Fruit fly (Drosophila melanogaster): ENCODE measurements around the gene CG13408.

Gene CG13408

DNA sequence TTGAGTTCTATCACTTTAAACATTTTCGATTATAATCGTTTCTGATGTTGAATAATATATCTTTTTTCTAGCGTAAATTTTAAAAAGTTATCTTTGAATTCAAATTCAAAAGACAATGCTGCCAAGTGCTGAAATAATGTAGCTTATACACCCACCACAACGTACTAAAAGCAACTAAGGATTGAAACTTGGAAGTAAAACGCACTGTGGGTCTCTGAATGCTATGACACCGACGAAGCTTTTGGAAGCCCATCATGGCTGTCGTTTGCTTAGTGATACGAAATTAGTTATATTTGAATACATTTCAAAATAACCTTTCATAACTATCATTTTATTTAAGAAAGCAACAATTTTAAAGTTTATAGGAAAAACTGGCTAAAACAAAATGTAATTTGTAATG is 13.8 kb downstream of the CG13408 start:
- TF ChIP-seq Snoo (tag; optimal IDR thresholded peaks at IDR 0.05) (no peak), CG8159 (tag; optimal IDR thresholded peaks at IDR 0.05) (no peak), CG12605 (GFP tag; IDR thresholded peaks at IDR 0.05) (no peak), CG17806 (tag; optimal IDR thresholded peaks at IDR 0.05) (no peak), Ets98B (GFP tag; IDR thresholded peaks at IDR 0.05) (no peak), Pif1A (GFP tag; optimal IDR thresholded peaks at IDR 0.05) (no peak), EcR (GFP tag; optimal IDR thresholded peaks at IDR 0.05) (no peak), CG8301 (tag; optimal IDR thresholded peaks at IDR 0.05) (no peak)

DNA sequence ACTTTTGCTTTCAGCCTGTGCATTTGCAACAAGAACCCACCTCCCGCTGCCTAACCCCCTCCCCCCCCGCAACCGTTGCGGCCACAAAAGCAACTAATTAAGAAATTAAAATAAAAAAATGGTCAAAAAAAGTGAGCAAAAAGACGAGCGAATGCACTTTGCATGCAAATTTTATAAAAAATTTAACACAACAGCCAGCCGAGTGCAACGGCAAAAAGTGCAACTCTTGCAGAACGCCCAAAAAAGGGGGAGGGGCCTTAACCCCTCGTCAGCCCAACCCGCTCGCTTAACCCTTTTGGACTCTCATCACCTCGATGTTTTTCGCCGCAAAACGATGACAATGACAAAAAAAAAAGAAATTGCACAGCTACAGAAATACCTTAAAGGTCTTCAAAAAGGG is 16.7 kb downstream of the CG13408 start:
- no peak for TF ChIP-seq CG34367 (tag; optimal IDR thresholded peaks at IDR 0.05)
- no peak for TF ChIP-seq rn (GFP tag; IDR thresholded peaks at IDR 0.05)
- no peak for TF ChIP-seq CG14655 (GFP tag; optimal IDR thresholded peaks at IDR 0.05)
- no peak for TF ChIP-seq CG13204 (GFP tag; optimal IDR thresholded peaks at IDR 0.05)
- no peak for TF ChIP-seq Ets98B (GFP tag; IDR thresholded peaks at IDR 0.05)
- no peak for TF ChIP-seq CG15710 (tag; optimal IDR thresholded peaks at IDR 0.05)
- TF ChIP-seq CG17806 (tag; optimal IDR thresholded peaks at IDR 0.05): no peak
- no peak for TF ChIP-seq Pif1B (GFP tag; optimal IDR thresholded peaks at IDR 0.05)
- no peak for TF ChIP-seq EcR (GFP tag; optimal IDR thresholded peaks at IDR 0.05)
- TF ChIP-seq CG32121 (GFP tag; IDR thresholded peaks at IDR 0.05): no peak
- TF ChIP-seq CG4496 (GFP tag; IDR thresholded peaks at IDR 0.05): no peak
- no peak for TF ChIP-seq Pif1A (GFP tag; optimal IDR thresholded peaks at IDR 0.05)

DNA sequence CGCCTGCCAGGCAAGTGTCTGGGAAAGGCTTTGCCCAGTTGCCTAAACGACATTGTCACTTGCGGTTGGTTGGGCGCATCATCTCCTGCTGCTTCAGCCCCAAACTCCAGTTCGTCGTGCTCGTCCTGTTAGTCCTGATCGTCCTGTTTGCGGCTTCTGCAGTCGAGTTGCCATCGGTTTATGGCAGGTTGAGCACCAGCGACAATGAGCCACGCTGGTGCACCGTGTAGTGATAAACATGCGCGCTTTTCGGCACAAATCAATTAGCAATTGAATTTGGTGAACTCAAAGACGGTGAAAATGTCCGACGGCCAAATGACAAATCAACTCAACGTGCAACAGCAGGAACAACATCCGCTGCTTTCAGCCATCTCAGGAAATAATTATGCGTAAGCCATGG is 22.9 kb downstream of the CG13408 start, which contains the start of gene CG13407:
Gene CG13407, plus strand, starts transcription at position 301 of the 400 bp plus-strand sequence.
- TF ChIP-seq Snoo (tag; optimal IDR thresholded peaks at IDR 0.05): no peak
- TF ChIP-seq CG34367 (tag; optimal IDR thresholded peaks at IDR 0.05): no peak
- no peak for TF ChIP-seq CG17806 (tag; optimal IDR thresholded peaks at IDR 0.05)
- no peak for TF ChIP-seq CG8301 (tag; optimal IDR thresholded peaks at IDR 0.05)
- no peak for TF ChIP-seq Pif1A (GFP tag; optimal IDR thresholded peaks at IDR 0.05)

DNA sequence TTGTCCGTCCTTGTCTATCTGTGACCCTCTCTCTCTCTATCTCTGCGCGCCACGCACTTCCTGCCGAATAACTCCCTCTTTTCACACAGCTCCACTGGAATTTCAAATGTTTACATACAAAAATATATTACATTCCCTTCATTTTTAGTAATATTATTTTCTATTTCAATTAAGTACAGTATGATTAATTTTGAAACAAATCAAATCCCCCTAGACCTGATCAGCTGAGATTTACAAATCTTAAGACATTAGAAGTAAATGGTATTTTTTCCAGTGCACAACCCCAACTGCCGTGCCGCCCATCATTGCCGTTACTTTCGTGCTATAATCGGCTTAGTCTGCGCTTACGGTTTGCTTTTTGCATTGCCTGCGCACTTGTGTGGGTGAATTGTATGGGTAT is 28.1 kb downstream of the CG13408 start:
- TF ChIP-seq CG8301 (tag; optimal IDR thresholded peaks at IDR 0.05) (no peak), fd96Ca (GFP tag; IDR thresholded peaks at IDR 0.05) (no peak)

DNA sequence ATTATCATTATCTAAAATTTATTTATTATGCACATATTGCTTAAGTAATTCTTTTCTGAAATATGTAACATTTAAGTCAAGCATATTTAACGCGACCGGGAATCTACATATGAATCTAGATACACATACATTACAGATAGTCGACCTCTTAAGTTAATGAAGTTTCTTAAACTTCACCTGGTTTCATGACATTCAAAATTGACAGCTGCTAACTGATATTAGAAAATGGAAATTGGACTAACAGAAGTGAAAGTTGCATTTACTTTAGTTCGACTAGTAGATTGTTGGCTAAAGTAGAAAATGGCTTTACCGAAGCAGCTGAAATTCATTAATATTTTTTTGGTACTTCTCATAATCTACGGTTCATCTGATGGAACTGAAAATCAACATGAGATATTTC is 32.9 kb downstream of the CG13408 start, which contains the start of gene Ir94a:
Gene Ir94a, plus strand, starts transcription at position 301 of the 400 bp plus-strand sequence.
- TF ChIP-seq fd96Ca (GFP tag; IDR thresholded peaks at IDR 0.05) (no peak), CG15710 (tag; optimal IDR thresholded peaks at IDR 0.05) (no peak), CG4496 (GFP tag; IDR thresholded peaks at IDR 0.05) (no peak), EcR (GFP tag; optimal IDR thresholded peaks at IDR 0.05) (no peak), CG34367 (tag; optimal IDR thresholded peaks at IDR 0.05) (no peak), CG8159 (tag; optimal IDR thresholded peaks at IDR 0.05) (no peak), D1 (tag; optimal IDR thresholded peaks at IDR 0.05) (no peak), CG14655 (GFP tag; optimal IDR thresholded peaks at IDR 0.05) (no peak), CG13204 (GFP tag; optimal IDR thresholded peaks at IDR 0.05) (no peak), gl (tag; optimal IDR thresholded peaks at IDR 0.05) (no peak), rn (GFP tag; IDR thresholded peaks at IDR 0.05) (no peak), CG12605 (GFP tag; IDR thresholded peaks at IDR 0.05) (no peak), Ets98B (GFP tag; IDR thresholded peaks at IDR 0.05) (no peak), Pif1B (GFP tag; optimal IDR thresholded peaks at IDR 0.05) (no peak), CG10348 (GFP tag; IDR thresholded peaks at IDR 0.05) (no peak), CG9948 (tag; optimal IDR thresholded peaks at IDR 0.05) (no peak), Pif1A (GFP tag; optimal IDR thresholded peaks at IDR 0.05) (no peak), CG8301 (tag; optimal IDR thresholded peaks at IDR 0.05) (no peak)

DNA sequence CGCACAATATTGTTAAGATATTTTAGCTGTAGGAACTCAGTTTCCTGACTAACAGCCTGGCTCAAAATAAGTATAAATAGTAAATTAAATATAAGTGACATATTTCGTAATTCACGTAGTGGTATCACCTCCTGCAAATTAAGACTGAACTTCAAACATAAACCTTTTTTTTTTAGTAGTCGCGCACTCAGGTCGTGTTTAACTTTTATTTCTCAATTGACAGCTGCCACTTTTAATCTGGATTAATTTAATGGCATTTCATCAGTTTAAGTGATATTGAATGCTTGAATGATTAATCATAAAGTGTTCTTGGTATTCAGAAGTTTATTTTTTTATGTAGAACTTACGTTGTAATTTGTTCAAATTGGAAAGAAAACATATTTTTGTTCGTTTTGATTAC is 37.0 kb downstream of the CG13408 start, which contains the start of gene Ir94b:
Gene Ir94b, minus strand, starts transcription at position 101 of the 400 bp plus-strand sequence.
- no peak for TF ChIP-seq CG13204 (GFP tag; optimal IDR thresholded peaks at IDR 0.05)
- no peak for TF ChIP-seq CG10348 (GFP tag; IDR thresholded peaks at IDR 0.05)

DNA sequence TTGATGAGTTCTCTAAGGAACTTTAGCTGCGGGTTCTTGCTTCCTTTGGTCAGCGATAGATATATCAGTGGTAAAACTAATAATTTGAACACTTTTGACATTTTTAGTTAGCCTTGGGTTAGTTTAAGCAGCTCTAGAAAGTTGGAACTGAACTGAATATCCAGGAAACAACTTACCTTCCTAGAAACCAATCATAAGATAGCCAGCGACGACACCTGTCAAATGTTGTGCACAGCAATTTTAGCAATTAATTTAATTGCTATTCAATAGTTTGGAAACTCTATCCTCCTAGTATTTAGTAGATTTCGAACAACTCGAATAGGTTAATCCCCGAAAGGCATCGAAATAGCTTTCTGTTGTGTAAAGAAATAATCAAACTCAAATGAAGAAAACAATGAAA is 39.2 kb downstream of the CG13408 start, which contains the start of gene Ir94c:
Gene Ir94c, minus strand, starts transcription at position 101 of the 400 bp plus-strand sequence.
- TF ChIP-seq CG8159 (tag; optimal IDR thresholded peaks at IDR 0.05): no peak
- TF ChIP-seq CG4496 (GFP tag; IDR thresholded peaks at IDR 0.05): no peak

DNA sequence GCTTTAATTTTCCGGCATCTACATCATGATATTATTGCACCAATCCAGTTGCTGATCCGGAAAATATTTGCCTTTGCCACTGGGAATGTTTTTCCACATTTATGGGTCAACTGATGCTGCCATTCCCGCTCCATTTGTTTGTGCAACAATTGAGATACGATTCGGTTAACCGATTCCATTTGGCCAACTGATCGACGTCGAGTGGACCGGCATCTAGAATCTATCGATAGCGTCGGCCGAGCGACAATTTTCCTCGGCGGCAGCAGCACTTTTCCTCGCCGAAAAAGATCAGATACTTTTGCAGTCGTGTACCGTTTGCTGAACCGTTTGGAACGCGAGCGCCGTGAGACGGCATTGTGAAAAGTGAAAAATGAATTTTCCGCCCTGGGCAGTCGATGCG is 39.6 kb downstream of the CG13408 start, which contains the start of gene CG42390:
Gene CG42390, plus strand, starts transcription at position 301 of the 400 bp plus-strand sequence.
- no peak for TF ChIP-seq CG32121 (GFP tag; IDR thresholded peaks at IDR 0.05)
- TF ChIP-seq CG17806 (tag; optimal IDR thresholded peaks at IDR 0.05): no peak
- no peak for TF ChIP-seq fd96Ca (GFP tag; IDR thresholded peaks at IDR 0.05)
- TF ChIP-seq Pif1B (GFP tag; optimal IDR thresholded peaks at IDR 0.05): no peak
- TF ChIP-seq rn (GFP tag; IDR thresholded peaks at IDR 0.05): no peak
- TF ChIP-seq CG8159 (tag; optimal IDR thresholded peaks at IDR 0.05): no peak
- no peak for TF ChIP-seq D1 (tag; optimal IDR thresholded peaks at IDR 0.05)
- no peak for TF ChIP-seq EcR (GFP tag; optimal IDR thresholded peaks at IDR 0.05)
- no peak for TF ChIP-seq CG10348 (GFP tag; IDR thresholded peaks at IDR 0.05)
- TF ChIP-seq CG12605 (GFP tag; IDR thresholded peaks at IDR 0.05): no peak
- TF ChIP-seq Pif1A (GFP tag; optimal IDR thresholded peaks at IDR 0.05): no peak
- no peak for TF ChIP-seq Snoo (tag; optimal IDR thresholded peaks at IDR 0.05)
- no peak for TF ChIP-seq CG4496 (GFP tag; IDR thresholded peaks at IDR 0.05)
- no peak for TF ChIP-seq CG13204 (GFP tag; optimal IDR thresholded peaks at IDR 0.05)
- no peak for TF ChIP-seq CG15710 (tag; optimal IDR thresholded peaks at IDR 0.05)
- no peak for TF ChIP-seq CG34367 (tag; optimal IDR thresholded peaks at IDR 0.05)
- no peak for TF ChIP-seq Ets98B (GFP tag; IDR thresholded peaks at IDR 0.05)

All from whole organism, pupa.